Fruit fly (Drosophila melanogaster) whole organism: Measurements from ENCODE around the gene CG13046.

Experiments used
- CG8478 ChIP-seq: fragments of >200 bp; optimal IDR thresholded peaks from 2 replicates; lab custom pipeline; 2018; ENCODE audit warnings: inconsistent platforms
- Dll ChIP-seq: fragments of >200 bp; optimal IDR thresholded peaks from 2 replicates; lab custom pipeline; 2017
- EcR ChIP-seq, 2 experiments: fragments of >200 bp; optimal IDR thresholded peaks; 2 replicates each; lab custom pipeline; 2017; ENCODE audit warnings: missing biosample characterization in 2 of 2, missing genetic modification characterization in 2 of 2, missing genetic modification reagents in 2 of 2
- pan ChIP-seq: fragments of >200 bp; optimal IDR thresholded peaks from 2 replicates; lab custom pipeline; 2017
- psq ChIP-seq: fragments of >200 bp; optimal IDR thresholded peaks from 2 replicates; lab custom pipeline; 2017
- usp ChIP-seq: fragments of >200 bp; optimal IDR thresholded peaks from 2 replicates; lab custom pipeline; 2017; ENCODE audit warnings: missing biosample characterization, missing genetic modification characterization, mixed read lengths

Gene CG13046

DNA sequence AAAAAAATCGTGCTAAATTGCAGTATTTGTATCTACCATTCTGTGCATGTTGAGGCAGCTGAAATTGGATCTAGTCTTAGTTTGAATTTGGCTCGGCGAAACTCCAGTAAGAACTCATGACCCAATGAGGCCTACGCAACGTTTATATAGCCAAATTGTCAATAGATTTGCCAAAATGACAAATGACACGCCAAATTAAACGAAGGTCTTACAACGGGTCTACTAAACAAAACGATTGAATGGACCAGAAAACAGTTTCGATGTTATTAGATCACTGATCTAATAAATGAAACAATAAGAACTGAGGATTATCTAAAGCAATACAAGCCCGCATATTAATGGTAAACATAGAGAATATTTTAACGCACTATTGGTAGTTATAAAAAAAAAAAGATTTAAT, 33.0 kb upstream of the CG13046 start, which contains the start of gene CG42718:
CG42718 (minus strand) TSS at position 101 of the 400 bp plus-strand sequence.
- TF ChIP-seq CG8478 (lab: Kevin White, UChicago) (no peak), EcR (GFP tag; optimal IDR thresholded peaks at IDR 0.05; lab: Kevin White, UChicago) (no peak), psq (no peak), pan (lab: Kevin White, UChicago) (no peak), Dll (lab: Kevin White, UChicago) (no peak), usp (GFP tag; lab: Kevin White, UChicago) (no peak)

DNA sequence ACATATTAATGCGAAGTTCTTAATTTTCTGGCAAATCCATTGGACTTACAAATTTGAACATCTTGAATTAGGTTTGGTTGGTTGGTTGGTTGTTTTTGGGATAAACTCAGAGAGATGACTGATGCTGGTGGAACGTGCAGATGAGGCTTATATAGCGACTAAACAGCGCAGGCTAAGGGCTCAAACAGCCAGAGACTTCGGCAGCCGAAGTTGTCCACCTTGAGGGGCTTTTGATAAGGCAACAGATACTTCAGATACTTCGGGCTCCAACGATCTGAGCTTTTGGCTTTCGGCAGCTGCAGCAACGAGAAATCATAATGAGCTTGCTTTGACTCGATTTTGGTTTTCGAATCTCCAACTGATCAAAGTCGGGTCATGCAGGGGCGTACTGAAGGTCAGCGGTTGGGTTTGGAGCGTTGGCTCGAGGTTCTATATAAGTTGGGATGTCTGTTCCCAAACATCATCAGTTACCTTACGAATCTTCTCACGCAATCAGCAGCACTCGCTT, 31.2 kb upstream of the CG13046 start, which contains the start of the genes CG13041 and CG13060:
CG13041 (minus strand) TSS at position 128 of the 508 bp plus-strand sequence.
CG13060 (plus strand) TSS at position 458 of the 508 bp plus-strand sequence.
- TF ChIP-seq CG8478 (lab: Kevin White, UChicago) (no peak), usp (GFP tag; lab: Kevin White, UChicago) (no peak), EcR (GFP tag; optimal IDR thresholded peaks at IDR 0.05; lab: Kevin White, UChicago) (no peak), psq (no peak), pan (lab: Kevin White, UChicago) (no peak), Dll (lab: Kevin White, UChicago) (no peak)

- no peak for TF ChIP-seq Dll (lab: Kevin White, UChicago)
These were observed 29.5 kb upstream of the CG13046 start, which contains the start of gene Nplp3 for dm6 chr3L:16317724-16318123. Gene Nplp3 (plus strand): TSS chr3L:16318024.

- TF ChIP-seq EcR (GFP tag; optimal IDR thresholded peaks at IDR 0.05; lab: Kevin White, UChicago) (no peak), usp (GFP tag; lab: Kevin White, UChicago) (no peak), psq (no peak), Dll (lab: Kevin White, UChicago) (no peak), CG8478 (lab: Kevin White, UChicago) (no peak)
These were observed 25.8 kb upstream of the CG13046 start, which contains the start of gene CG13062 for dm6 chr3L:16313985-16314384. Gene CG13062 (plus strand): TSS chr3L:16314285.

DNA sequence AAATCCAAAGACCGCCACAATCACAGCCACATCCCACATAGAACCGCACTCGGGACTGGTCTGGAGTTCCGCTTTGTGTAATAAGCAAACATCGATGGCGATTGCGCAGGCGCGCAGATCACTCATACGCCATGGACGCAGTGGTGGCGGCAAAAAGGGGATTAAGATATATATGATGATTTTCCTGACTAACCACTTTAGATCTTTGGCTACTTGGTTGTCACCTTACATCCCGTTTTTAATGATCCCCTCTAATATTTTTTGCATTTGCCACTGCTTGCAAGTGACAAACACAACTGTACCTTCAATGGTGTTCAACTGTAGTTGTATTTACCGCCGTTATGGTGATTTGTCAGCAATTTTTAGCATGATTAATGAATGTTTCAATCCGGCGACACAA, 21.8 kb upstream of the CG13046 start:
- TF ChIP-seq psq: no peak
- TF ChIP-seq pan (lab: Kevin White, UChicago): no peak
- TF ChIP-seq Dll (lab: Kevin White, UChicago): no peak
- no peak for TF ChIP-seq CG8478 (lab: Kevin White, UChicago)
- no peak for TF ChIP-seq EcR (GFP tag; optimal IDR thresholded peaks at IDR 0.05; lab: Kevin White, UChicago)
- no peak for TF ChIP-seq usp (GFP tag; lab: Kevin White, UChicago)

dm6 chr3L:16308380-16308779, 20.2 kb upstream of the CG13046 start, which contains the start of gene CG13042:
Gene CG13042 (minus strand): TSS chr3L:16308480.
- TF ChIP-seq usp (GFP tag; lab: Kevin White, UChicago) (no peak), Dll (lab: Kevin White, UChicago) (no peak), EcR (GFP tag; optimal IDR thresholded peaks at IDR 0.05; lab: Kevin White, UChicago) (no peak), pan (lab: Kevin White, UChicago) (no peak), psq (no peak), CG8478 (lab: Kevin White, UChicago) (no peak)

DNA sequence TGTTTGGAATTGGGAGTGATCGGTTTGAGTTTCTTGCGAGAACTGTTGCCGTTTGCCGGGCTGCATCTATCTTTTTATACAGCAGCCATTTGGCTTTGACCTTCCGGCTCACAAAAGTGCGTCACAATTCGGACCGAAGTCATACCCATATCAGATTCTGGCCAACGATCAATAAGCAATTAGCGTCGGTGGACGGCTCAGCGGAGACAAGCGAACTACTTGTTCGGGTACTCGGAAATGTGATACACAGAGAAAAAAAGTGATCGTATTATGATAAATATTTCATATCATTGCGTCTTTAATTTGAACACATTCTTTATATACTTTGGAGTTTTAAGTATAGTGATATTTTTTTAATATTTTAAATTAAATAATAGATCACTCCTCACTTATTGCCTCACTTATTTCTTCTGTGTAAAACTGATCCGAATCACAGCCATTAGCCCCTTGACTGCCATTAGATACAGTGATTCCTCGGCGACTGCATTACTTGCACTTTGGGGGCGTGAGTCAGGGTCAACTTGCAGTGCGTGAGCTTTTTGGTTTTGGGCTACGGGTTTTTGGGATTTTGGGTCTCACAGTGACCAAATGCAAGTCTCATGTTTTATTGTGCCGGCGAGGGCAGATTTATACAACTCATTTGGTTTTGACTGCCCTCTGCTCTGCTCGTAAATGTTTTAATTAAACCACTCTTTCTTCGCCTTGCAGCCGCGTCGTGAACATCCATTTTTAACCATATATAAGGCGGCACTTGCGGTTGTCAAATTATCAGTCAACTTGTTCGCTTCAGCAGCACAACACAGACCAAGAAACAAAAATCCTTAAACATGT, 17.8 kb upstream of the CG13046 start, which contains the start of the genes CG13043 and CG13063:
CG13043 (minus strand) TSS at position 51 of the 831 bp plus-strand sequence.
CG13063 (plus strand) TSS at position 781 of the 831 bp plus-strand sequence.
- TF ChIP-seq psq: no peak
- TF ChIP-seq pan (lab: Kevin White, UChicago): no peak
- no peak for TF ChIP-seq usp (GFP tag; lab: Kevin White, UChicago)
- TF ChIP-seq EcR (GFP tag; optimal IDR thresholded peaks at IDR 0.05; lab: Kevin White, UChicago): no peak
- no peak for TF ChIP-seq Dll (lab: Kevin White, UChicago)
- no peak for TF ChIP-seq CG8478 (lab: Kevin White, UChicago)

DNA sequence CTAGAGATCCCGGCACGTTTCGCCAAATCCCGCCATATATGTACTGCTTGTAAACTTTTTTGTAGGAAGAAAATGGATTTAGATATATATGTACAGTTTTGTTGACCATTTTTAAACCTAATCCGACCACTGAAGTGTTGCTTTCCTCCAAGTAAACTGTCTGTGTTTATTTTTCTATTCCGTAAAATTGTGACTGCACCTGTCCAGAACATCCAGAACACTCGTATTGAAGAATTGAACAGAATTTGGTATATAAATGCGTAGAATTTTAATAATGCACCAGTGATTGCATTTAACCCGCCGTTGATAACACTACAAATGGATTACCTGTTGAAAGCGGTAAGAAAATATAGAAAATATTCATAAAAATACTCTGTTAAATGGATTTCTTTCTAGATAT, 15.8 kb upstream of the CG13046 start, which contains the start of gene CG43249:
CG43249 (plus strand) TSS at position 301 of the 400 bp plus-strand sequence.
- TF ChIP-seq psq (no peak), EcR (GFP tag; optimal IDR thresholded peaks at IDR 0.05; lab: Kevin White, UChicago) (no peak), CG8478 (lab: Kevin White, UChicago) (no peak), pan (lab: Kevin White, UChicago) (no peak), Dll (lab: Kevin White, UChicago) (no peak), usp (GFP tag; lab: Kevin White, UChicago) (no peak)

DNA sequence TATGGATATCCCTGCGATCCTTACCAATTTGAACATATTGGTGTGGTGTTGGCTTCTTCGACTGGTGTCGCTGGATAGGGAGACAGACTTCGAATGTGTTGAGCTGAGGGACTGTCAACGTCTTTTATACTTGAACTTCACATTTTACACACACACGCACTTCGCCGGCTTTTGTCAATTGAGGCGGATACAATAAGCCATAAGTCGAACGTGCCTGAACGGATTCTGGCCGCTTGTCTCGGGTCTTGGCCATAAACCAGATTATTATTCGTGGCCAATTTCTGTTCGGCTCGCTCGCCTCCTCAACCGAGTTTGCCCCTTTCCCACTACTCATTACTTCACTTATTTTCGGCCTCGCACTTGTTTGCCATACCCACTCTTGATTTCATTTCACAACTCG, 14.9 kb upstream of the CG13046 start, which contains the start of gene CG13044:
CG13044 (minus strand) TSS at position 101 of the 400 bp plus-strand sequence.
- TF ChIP-seq CG8478 (lab: Kevin White, UChicago) (no peak), pan (lab: Kevin White, UChicago) (no peak), usp (GFP tag; lab: Kevin White, UChicago) (no peak), psq (no peak), Dll (lab: Kevin White, UChicago) (no peak), EcR (GFP tag; optimal IDR thresholded peaks at IDR 0.05; lab: Kevin White, UChicago) (no peak)

- no peak for TF ChIP-seq Dll (lab: Kevin White, UChicago)
- TF ChIP-seq usp (GFP tag; lab: Kevin White, UChicago): no peak
- no peak for TF ChIP-seq pan (lab: Kevin White, UChicago)
- TF ChIP-seq CG8478 (lab: Kevin White, UChicago): no peak
- no peak for TF ChIP-seq EcR (GFP tag; optimal IDR thresholded peaks at IDR 0.05; lab: Kevin White, UChicago)
- TF ChIP-seq psq: no peak
These were observed 12.9 kb upstream of the CG13046 start, which contains the start of gene CG4982 for dm6 chr3L:16301153-16301552. Gene CG4982 (plus strand): TSS chr3L:16301453.

dm6 chr3L:16295447-16295846, 7.2 kb upstream of the CG13046 start, which contains the start of gene CG4962:
Gene CG4962 (minus strand): TSS chr3L:16295547.
- TF ChIP-seq CG8478 (lab: Kevin White, UChicago) (no peak), psq (no peak), EcR (GFP tag; optimal IDR thresholded peaks at IDR 0.05; lab: Kevin White, UChicago) (no peak), pan (lab: Kevin White, UChicago) (no peak), Dll (lab: Kevin White, UChicago) (no peak), usp (GFP tag; lab: Kevin White, UChicago) (no peak)
